Fruit fly (Drosophila melanogaster): Measurements from ENCODE around the gene Jhbp15.

The Jhbp15 gene

dm6 chr3R:21050875-21051274 is at the start of gene Jhbp15:
TSS of gene Jhbp15 (minus strand) at chr3R:21050975.
- no peak for TF ChIP-seq CG4617 (GFP tag; optimal IDR thresholded peaks at IDR 0.05; ENCODE audit: borderline replicate concordance)
- no peak for TF ChIP-seq NC2β (GFP tag; optimal IDR thresholded peaks at IDR 0.05)
- no peak for TF ChIP-seq CG18764 (GFP tag; optimal IDR thresholded peaks at IDR 0.05)
- no peak for TF ChIP-seq ro (GFP tag; IDR thresholded peaks at IDR 0.05)
- TF ChIP-seq sna (GFP tag; IDR thresholded peaks at IDR 0.05; ENCODE audit: partially characterized antibody), result no peak
- no peak for TF ChIP-seq CG9609 (GFP tag; optimal IDR thresholded peaks at IDR 0.05)
- no peak for TF ChIP-seq twi (tag; optimal IDR thresholded peaks at IDR 0.05)
- no peak for TF ChIP-seq peb (GFP tag; IDR thresholded peaks at IDR 0.05)
- no peak for TF ChIP-seq D19A (tag; optimal IDR thresholded peaks at IDR 0.05)
- no peak for TF ChIP-seq ken (GFP tag; IDR thresholded peaks at IDR 0.05)
- TF ChIP-seq CG7271 (tag; optimal IDR thresholded peaks at IDR 0.05), result no peak
- no peak for TF ChIP-seq gcm (GFP tag; optimal IDR thresholded peaks at IDR 0.05)
- no peak for TF ChIP-seq CG10979 (tag; optimal IDR thresholded peaks at IDR 0.05)
- TF ChIP-seq CG15601 (tag; optimal IDR thresholded peaks at IDR 0.05), result no peak
- TF ChIP-seq trh (GFP tag; optimal IDR thresholded peaks at IDR 0.05), result no peak
- TF ChIP-seq CG17359 (tag; optimal IDR thresholded peaks at IDR 0.05), result no peak
- TF ChIP-seq dan (GFP tag; IDR thresholded peaks at IDR 0.05), result no peak

- peak; percentile 26 for TF ChIP-seq CG8281 (tag; optimal IDR thresholded peaks at IDR 0.05)
- TF ChIP-seq gsb (GFP tag; IDR thresholded peaks at IDR 0.05), result peak; percentile 56
- TF ChIP-seq CG13296 (GFP tag; optimal IDR thresholded peaks at IDR 0.05), result peak; percentile 64
- TF ChIP-seq CG11093 (GFP tag; IDR thresholded peaks at IDR 0.05), result peak; percentile 87
- TF ChIP-seq Opbp (GFP tag; IDR thresholded peaks at IDR 0.05; ENCODE audit: partially characterized antibody), result peak; percentile 99
- TF ChIP-seq ci (GFP tag; IDR thresholded peaks at IDR 0.05), result peak; percentile 88
- peak; percentile 42 for TF ChIP-seq CG1529 (GFP tag; optimal IDR thresholded peaks at IDR 0.05)
- peak; percentile 69 for TF ChIP-seq MESR4 (GFP tag; optimal IDR thresholded peaks at IDR 0.05)
- TF ChIP-seq fu2 (GFP tag; optimal IDR thresholded peaks at IDR 0.05), result peak; percentile 93
- no peak for TF ChIP-seq CG5180 (GFP tag; optimal IDR thresholded peaks at IDR 0.05)
- TF ChIP-seq HLH4C (GFP tag; IDR thresholded peaks at IDR 0.05; ENCODE audit: partially characterized antibody), result peak; percentile 100
- TF ChIP-seq CG6689 (GFP tag; IDR thresholded peaks at IDR 0.05), result peak; percentile 83
- peak; percentile 92 for TF ChIP-seq CG1792 (GFP tag; optimal IDR thresholded peaks at IDR 0.05)
- TF ChIP-seq BtbVII (GFP tag; optimal IDR thresholded peaks at IDR 0.05), result peak; percentile 35
- peak; percentile 74 for TF ChIP-seq da (GFP tag; optimal IDR thresholded peaks at IDR 0.05)
- TF ChIP-seq pfk (GFP tag; optimal IDR thresholded peaks at IDR 0.05), result peak; percentile 33
- peak; percentile 100 for TF ChIP-seq Bgb (GFP tag; IDR thresholded peaks at IDR 0.05; ENCODE audit: partially characterized antibody)
- TF ChIP-seq CG6791 (GFP tag; IDR thresholded peaks at IDR 0.05; ENCODE audit: partially characterized antibody), result peak; percentile 99
- peak; percentile 78 for TF ChIP-seq CG15601 (tag; optimal IDR thresholded peaks at IDR 0.05)
- TF ChIP-seq CG9797 (GFP tag; optimal IDR thresholded peaks at IDR 0.05), result peak; percentile 90
- peak; percentile 90 for TF ChIP-seq ase (GFP tag; IDR thresholded peaks at IDR 0.05)
- TF ChIP-seq bab2 (GFP tag; optimal IDR thresholded peaks at IDR 0.05), result peak; percentile 94
- TF ChIP-seq E2f1 (GFP tag; IDR thresholded peaks at IDR 0.05), result peak; percentile 95
- TF ChIP-seq kni (GFP tag; optimal IDR thresholded peaks at IDR 0.05), result peak; percentile 72
- TF ChIP-seq dm (GFP tag; optimal IDR thresholded peaks at IDR 0.05), result peak; percentile 90
- peak; percentile 81 for TF ChIP-seq CG4730 (GFP tag; IDR thresholded peaks at IDR 0.05)
- TF ChIP-seq Hand (GFP tag; optimal IDR thresholded peaks at IDR 0.05), result peak; percentile 1
- TF ChIP-seq ro (GFP tag; IDR thresholded peaks at IDR 0.05), result peak; percentile 47; the same call in 1 of the 2 replicates
- peak; percentile 94 for TF ChIP-seq Lhr (GFP tag; optimal IDR thresholded peaks at IDR 0.05)
- no peak for TF ChIP-seq ham (GFP tag; IDR thresholded peaks at IDR 0.05)
- TF ChIP-seq CG10267 (tag; optimal IDR thresholded peaks at IDR 0.05), result peak; percentile 85
- peak; percentile 91 for TF ChIP-seq mam (GFP tag; optimal IDR thresholded peaks at IDR 0.05)
- TF ChIP-seq CG8388 (GFP tag; optimal IDR thresholded peaks at IDR 0.05), result peak; percentile 70
- TF ChIP-seq usp (GFP tag; optimal IDR thresholded peaks at IDR 0.05), result no peak
- TF ChIP-seq CG8944 (GFP tag; optimal IDR thresholded peaks at IDR 0.05), result peak; percentile 81
Observed at dm6 chr3R:21097631-21098117, 46.9 kb upstream of the Jhbp15 start, which contains the start of gene RhoGAP93B. TSS of gene RhoGAP93B (minus strand) at chr3R:21097827.

Measured in whole organism, embryonic.